Fruit fly (Drosophila melanogaster): ENCODE data around the gene CG10631.

DNA sequence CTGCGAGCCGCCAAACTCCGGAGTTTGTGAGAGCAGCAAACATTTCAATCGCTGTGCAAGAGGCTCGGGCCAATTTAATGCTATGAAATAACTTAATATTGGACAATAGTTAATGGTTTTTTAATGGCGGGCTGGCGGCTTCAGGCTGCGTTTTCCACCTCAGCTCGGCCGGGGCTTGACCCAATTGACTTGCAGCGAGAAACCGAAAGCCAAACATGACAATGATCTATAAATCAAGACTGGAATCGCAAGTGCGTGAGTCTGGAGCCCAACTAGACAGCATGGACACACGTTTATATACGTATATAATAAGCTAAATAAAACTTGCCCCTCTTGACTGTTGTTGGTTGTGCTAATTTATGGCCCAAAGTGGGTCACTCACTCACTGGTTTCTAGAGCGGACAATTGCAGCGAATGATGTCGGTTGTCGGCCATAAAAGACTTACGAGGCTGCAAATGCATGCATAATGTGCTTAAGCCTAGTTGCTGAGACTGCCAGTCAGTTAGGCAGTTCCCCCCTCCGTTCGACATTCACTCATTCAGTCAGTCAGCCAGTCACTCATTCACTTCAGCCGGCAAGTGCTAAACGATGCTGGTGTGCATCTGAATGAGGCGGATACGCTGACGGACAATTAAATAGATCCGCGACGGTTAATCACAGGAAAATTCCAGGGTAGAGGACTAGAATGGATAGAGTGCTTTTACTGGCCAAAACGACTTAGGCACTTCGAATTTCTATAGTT lies 28.3 kb upstream of the CG10631 start:
- TF ChIP-seq CG32121 (GFP tag; IDR thresholded peaks at IDR 0.05) (no peak), rn (GFP tag; IDR thresholded peaks at IDR 0.05) (no peak), Snoo (tag; optimal IDR thresholded peaks at IDR 0.05) (no peak), gl (tag; optimal IDR thresholded peaks at IDR 0.05) (no peak), EcR (GFP tag; optimal IDR thresholded peaks at IDR 0.05) (peak; percentile 19), Ets98B (GFP tag; IDR thresholded peaks at IDR 0.05) (no peak)

Data from whole organism, pupa.